Fruit fly (Drosophila melanogaster) whole organism, adult: ENCODE data around the gene MESR6.

ENCODE experiments used
- CG11617 ChIP-seq: fragments of 200-800 bp; sonication (Bioruptor generic); optimal IDR thresholded peaks from 2 replicates; lab custom pipeline; 2017; ENCODE audit warnings: mild to moderate bottlenecking, missing biosample characterization, missing genetic modification reagents, missing genetic modification characterization
- CG14711 ChIP-seq: fragments of 200-800 bp; sonication (Bioruptor generic); optimal IDR thresholded peaks from 2 replicates; lab custom pipeline; 2018; ENCODE audit warnings: missing biosample characterization, mild to moderate bottlenecking, missing genetic modification characterization, moderate library complexity
- CG1620 ChIP-seq: fragments of 200-800 bp; sonication (Bioruptor generic); optimal IDR thresholded peaks from 2 replicates; lab custom pipeline; 2016; ENCODE audit warnings: missing biosample characterization, missing genetic modification characterization
- CG5204 ChIP-seq: fragments of 200-800 bp; sonication (Bioruptor generic); optimal IDR thresholded peaks from 2 replicates; lab custom pipeline; 2016; ENCODE audit warnings: missing biosample characterization, missing genetic modification characterization
- CG7101 ChIP-seq: fragments of 200-800 bp; sonication (Bioruptor generic); optimal IDR thresholded peaks from 2 replicates; lab custom pipeline; 2018; ENCODE audit warnings: missing biosample characterization, mild to moderate bottlenecking, missing genetic modification characterization, moderate library complexity
- Clk ChIP-seq: fragments of 200-800 bp; sonication (Bioruptor generic); optimal IDR thresholded peaks from 2 replicates; lab custom pipeline; 2017; ENCODE audit warnings: missing biosample characterization, missing genetic modification characterization
- Mnt ChIP-seq: fragments of 200-800 bp; sonication (Bioruptor generic); optimal IDR thresholded peaks from 2 replicates; lab custom pipeline; 2016; ENCODE audit warnings: missing biosample characterization, mild to moderate bottlenecking, missing genetic modification characterization
- cic ChIP-seq: fragments of 200-800 bp; sonication (Bioruptor generic); optimal IDR thresholded peaks from 2 replicates; lab custom pipeline; 2017; ENCODE audit warnings: missing biosample characterization, mild to moderate bottlenecking, missing genetic modification characterization, moderate library complexity
- cnc ChIP-seq, 2 experiments: fragments of >200 bp; optimal IDR thresholded peaks; 2 replicates each; lab custom pipeline; 2017
- kay ChIP-seq: fragments of 200-800 bp; sonication (Bioruptor generic); peaks from one replicate; lab custom pipeline; 2016; ENCODE audit warnings: missing biosample characterization, missing genetic modification characterization, borderline replicate concordance
- pad ChIP-seq: fragments of 200-800 bp; sonication (Bioruptor generic); optimal IDR thresholded peaks from 3 replicates; lab custom pipeline; 2017; ENCODE audit warnings: missing biosample characterization, missing genetic modification characterization, mild to moderate bottlenecking, moderate library complexity, missing genetic modification reagents
- toe ChIP-seq: fragments of 200-800 bp; sonication (Bioruptor generic); optimal IDR thresholded peaks from 2 replicates; lab custom pipeline; 2016; ENCODE audit warnings: missing biosample characterization, missing genetic modification characterization

The MESR6 gene

dm6 chr3L:19140084-19141011 is 47.9 kb downstream of the MESR6 start:
- TF ChIP-seq CG7101 (no peak), kay (GFP tag; lab: Kevin White, UChicago) (peak; percentile 72)

dm6 chr3L:19142587-19142986 is 50.1 kb downstream of the MESR6 start:
- TF ChIP-seq CG1620 = no peak
- TF ChIP-seq cic = no peak
- no peak for TF ChIP-seq CG14711 (tag; lab: Kevin White, UChicago)
- no peak for TF ChIP-seq Mnt (GFP tag; lab: Kevin White, UChicago)
- no peak for TF ChIP-seq toe (GFP tag; lab: Kevin White, UChicago)
- TF ChIP-seq CG7101 = no peak
- TF ChIP-seq CG5204 (GFP tag; lab: Kevin White, UChicago) = no peak
- TF ChIP-seq cnc (optimal IDR thresholded peaks at IDR 0.05; lab: Kevin White, UChicago) = no peak
- TF ChIP-seq Clk = no peak
- no peak for TF ChIP-seq pad (GFP tag; lab: Kevin White, UChicago)
- no peak for TF ChIP-seq kay (GFP tag; lab: Kevin White, UChicago)

DNA sequence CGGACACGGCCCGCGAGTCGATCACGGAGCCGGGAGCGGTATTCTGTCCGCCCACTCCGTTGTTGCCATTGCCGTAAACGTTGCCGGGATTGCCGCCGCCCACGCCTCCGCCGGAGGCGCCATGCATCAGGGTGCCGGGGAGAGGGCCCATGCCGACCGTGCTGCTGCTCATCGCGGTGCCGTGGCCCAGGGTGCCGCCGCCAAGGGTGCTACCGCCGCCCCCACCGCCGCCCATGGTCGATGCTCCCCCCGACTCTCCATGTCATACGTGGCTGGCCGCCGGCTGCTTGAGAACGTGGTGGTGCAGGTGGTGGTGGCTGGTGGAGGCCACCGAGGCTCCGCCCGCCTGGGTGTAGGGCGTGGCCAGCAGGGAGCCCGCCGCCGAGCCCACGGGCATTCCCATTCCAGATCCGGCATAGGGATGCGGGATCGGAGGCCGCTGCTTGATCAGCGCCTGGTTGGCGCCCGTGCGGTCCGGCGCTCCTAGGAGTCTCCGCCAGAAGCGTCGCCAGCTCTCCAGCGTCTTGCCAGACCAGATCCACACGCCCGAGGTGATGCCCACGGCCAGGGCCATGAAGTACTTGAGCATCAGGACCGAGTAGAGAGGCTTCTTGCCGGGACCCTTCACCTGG is 51.6 kb downstream of the MESR6 start:
- TF ChIP-seq toe (GFP tag; lab: Kevin White, UChicago) (no peak), Clk (no peak), CG11617 (GFP tag; lab: Kevin White, UChicago) (no peak)
